Fruit fly (Drosophila melanogaster): ENCODE data around the gene beat-IV.

beat-IV gene

dm6 chr3R:23612121-23612520 lies 54.9 kb downstream of the beat-IV start:
- TF ChIP-seq Hr38 (GFP tag; optimal IDR thresholded peaks at IDR 0.05) (no peak), CG6276 (GFP tag; optimal IDR thresholded peaks at IDR 0.05) (no peak), CG8632 (GFP tag; optimal IDR thresholded peaks at IDR 0.05) (no peak), Sox14 (GFP tag; optimal IDR thresholded peaks at IDR 0.05) (no peak), net (GFP tag; optimal IDR thresholded peaks at IDR 0.05) (no peak), Eip75B (GFP tag; optimal IDR thresholded peaks at IDR 0.05) (no peak), CG7368 (GFP tag; optimal IDR thresholded peaks at IDR 0.05) (no peak), Smox (GFP tag; optimal IDR thresholded peaks at IDR 0.05) (no peak), Sox15 (GFP tag; optimal IDR thresholded peaks at IDR 0.05) (no peak), cyc (GFP tag; optimal IDR thresholded peaks at IDR 0.05) (no peak), salr (GFP tag; optimal IDR thresholded peaks at IDR 0.05) (no peak), CG10669 (GFP tag; optimal IDR thresholded peaks at IDR 0.05) (no peak), Ets21C (GFP tag; optimal IDR thresholded peaks at IDR 0.05) (no peak), CG3919 (GFP tag; optimal IDR thresholded peaks at IDR 0.05) (no peak), Gug (GFP tag; IDR thresholded peaks at IDR 0.05) (no peak), fd85E (GFP tag; optimal IDR thresholded peaks at IDR 0.05) (no peak), dac (GFP tag; optimal IDR thresholded peaks at IDR 0.05) (no peak)

- TF ChIP-seq Sox102F (GFP tag; optimal IDR thresholded peaks at IDR 0.05): no peak
- TF ChIP-seq OdsH (GFP tag; optimal IDR thresholded peaks at IDR 0.05): no peak
- TF ChIP-seq fkh (GFP tag; optimal IDR thresholded peaks at IDR 0.05): no peak
- no peak for TF ChIP-seq CG8632 (GFP tag; optimal IDR thresholded peaks at IDR 0.05)
- TF ChIP-seq Ets21C (GFP tag; optimal IDR thresholded peaks at IDR 0.05): no peak
Measured at dm6 chr3R:23622961-23623360, 65.7 kb downstream of the beat-IV start.

dm6 chr3R:23627140-23627539 lies 69.9 kb downstream of the beat-IV start:
- TF ChIP-seq Blimp-1 (GFP tag; optimal IDR thresholded peaks at IDR 0.05) (no peak), esn (GFP tag; optimal IDR thresholded peaks at IDR 0.05) (no peak), svp (GFP tag) (peak; percentile 56)

- TF ChIP-seq CG16779 (tag; optimal IDR thresholded peaks at IDR 0.05): no peak
- TF ChIP-seq CG11762 (GFP tag; optimal IDR thresholded peaks at IDR 0.05; ENCODE audit: insufficient read depth): no peak
- no peak for TF ChIP-seq Met (GFP tag; optimal IDR thresholded peaks at IDR 0.05)
- no peak for TF ChIP-seq CG32006 (GFP tag; optimal IDR thresholded peaks at IDR 0.05)
- TF ChIP-seq svp (GFP tag): peak; percentile 85
- no peak for TF ChIP-seq CG34406 (GFP tag; optimal IDR thresholded peaks at IDR 0.05)
- TF ChIP-seq CG8319 (GFP tag; optimal IDR thresholded peaks at IDR 0.05): no peak
- TF ChIP-seq Hr38 (GFP tag; optimal IDR thresholded peaks at IDR 0.05): no peak
- TF ChIP-seq CG1621 (tag; optimal IDR thresholded peaks at IDR 0.05): no peak
- no peak for TF ChIP-seq Ets21C (GFP tag; optimal IDR thresholded peaks at IDR 0.05)
- TF ChIP-seq CG9139 (GFP tag; optimal IDR thresholded peaks at IDR 0.05): no peak
- TF ChIP-seq achi (GFP tag; optimal IDR thresholded peaks at IDR 0.05): no peak
- TF ChIP-seq dsx (GFP tag; optimal IDR thresholded peaks at IDR 0.05; ENCODE audit: poor library complexity, severe bottlenecking): peak; percentile 6
- TF ChIP-seq CG3032 (tag; optimal IDR thresholded peaks at IDR 0.05): no peak
- TF ChIP-seq Ets96B (tag; optimal IDR thresholded peaks at IDR 0.05): no peak
- no peak for TF ChIP-seq Eip75B (GFP tag; optimal IDR thresholded peaks at IDR 0.05)
- no peak for TF ChIP-seq Sox102F (GFP tag; optimal IDR thresholded peaks at IDR 0.05)
- TF ChIP-seq vri (GFP tag; optimal IDR thresholded peaks at IDR 0.05): peak; percentile 35
- no peak for TF ChIP-seq Hr4 (GFP tag; optimal IDR thresholded peaks at IDR 0.05)
- peak; percentile 45 for TF ChIP-seq Eip78C (GFP tag)
Measured at dm6 chr3R:23629572-23629971, 72.4 kb downstream of the beat-IV start.

All from whole organism, prepupa.